Worm (Caenorhabditis elegans): ENCODE results near the gene C34D10.1.

Gene C34D10.1

ce11 chrX:8069293-8069692, 40.0 kb downstream of the C34D10.1 start, which contains the start of gene C18A11.1 (continued):
- TF ChIP-seq daf-16 (GFP tag; optimal IDR thresholded peaks at IDR 0.05): peak in 1 of 2 experiments; percentile 28
- peak; percentile 96 for TF ChIP-seq daf-16 (tag; optimal IDR thresholded peaks at IDR 0.05)
- no peak for TF ChIP-seq F10B5.3 (tag; optimal IDR thresholded peaks at IDR 0.05)
- no peak for TF ChIP-seq snpc-4 (tag; optimal IDR thresholded peaks at IDR 0.05)

ce11 chrX:8074527-8074926, 45.2 kb downstream of the C34D10.1 start:
- no peak for TF ChIP-seq lir-3 (tag; optimal IDR thresholded peaks at IDR 0.05)
- no peak for TF ChIP-seq ceh-82 (tag; optimal IDR thresholded peaks at IDR 0.05)
- no peak for TF ChIP-seq snpc-4 (tag; optimal IDR thresholded peaks at IDR 0.05)
- TF ChIP-seq zfp-2 (tag; optimal IDR thresholded peaks at IDR 0.05): no peak
- no peak for TF ChIP-seq nhr-102 (tag; optimal IDR thresholded peaks at IDR 0.05)
- TF ChIP-seq T26A8.4 (GFP tag; IDR thresholded peaks at IDR 0.05): no peak
- peak; percentile 65 for TF ChIP-seq hlh-11 (tag; optimal IDR thresholded peaks at IDR 0.05)
- no peak for TF ChIP-seq F10B5.3 (tag; optimal IDR thresholded peaks at IDR 0.05)
- no peak for TF ChIP-seq rbr-2 (tag; optimal IDR thresholded peaks at IDR 0.05)
- no peak for TF ChIP-seq nhr-11 (tag; optimal IDR thresholded peaks at IDR 0.05)
- no peak for TF ChIP-seq lin-15B (tag; optimal IDR thresholded peaks at IDR 0.05)
- TF ChIP-seq vab-7 (GFP tag; IDR thresholded peaks at IDR 0.05): no peak
- TF ChIP-seq Y105C5A.15 (GFP tag; IDR thresholded peaks at IDR 0.05): no peak
- TF ChIP-seq Y48G9A.11 (GFP tag; IDR thresholded peaks at IDR 0.05): no peak
- TF ChIP-seq dpl-1 (GFP tag; optimal IDR thresholded peaks at IDR 0.05): no peak
- TF ChIP-seq lim-7 (GFP tag; IDR thresholded peaks at IDR 0.05): no peak
- no peak for TF ChIP-seq sdz-12 (GFP tag; optimal IDR thresholded peaks at IDR 0.05)
- TF ChIP-seq F26F4.8 (GFP tag; conservative IDR thresholded peaks at IDR 0.05): no peak
- no peak for TF ChIP-seq ceh-44 (GFP tag; IDR thresholded peaks at IDR 0.05)
- TF ChIP-seq D1046.2 (GFP tag; IDR thresholded peaks at IDR 0.05): no peak
- no peak for TF ChIP-seq ctbp-1 (GFP tag; IDR thresholded peaks at IDR 0.05)
- no peak for TF ChIP-seq snpc-1.2 (GFP tag; IDR thresholded peaks at IDR 0.05)
- TF ChIP-seq set-16 (GFP tag; IDR thresholded peaks at IDR 0.05): no peak
- no peak for TF ChIP-seq nhr-77 (tag; optimal IDR thresholded peaks at IDR 0.05)
- no peak for TF ChIP-seq ceh-62 (tag; optimal IDR thresholded peaks at IDR 0.05)
- TF ChIP-seq ceh-20 (GFP tag; IDR thresholded peaks at IDR 0.05): peak; percentile 72; the same call in 1 of the 2 replicates
- no peak for TF ChIP-seq spr-1 (tag; optimal IDR thresholded peaks at IDR 0.05)
- TF ChIP-seq daf-12 (tag; optimal IDR thresholded peaks at IDR 0.05): no peak
- peak; percentile 65 for TF ChIP-seq dve-1 (tag; optimal IDR thresholded peaks at IDR 0.05; ENCODE audit: insufficient read depth)
- TF ChIP-seq hmg-1.1 (GFP tag; IDR thresholded peaks at IDR 0.05): no peak
- TF ChIP-seq unc-130 (GFP tag; optimal IDR thresholded peaks at IDR 0.05): no peak
- no peak for TF ChIP-seq lin-1 (GFP tag; IDR thresholded peaks at IDR 0.05)
- no peak for TF ChIP-seq unc-39 (tag; optimal IDR thresholded peaks at IDR 0.05)
- no peak for TF ChIP-seq saeg-2 (GFP tag; IDR thresholded peaks at IDR 0.05)
- TF ChIP-seq mxl-3 (GFP tag; optimal IDR thresholded peaks at IDR 0.05): no peak
- no peak for TF ChIP-seq ztf-7 (tag; optimal IDR thresholded peaks at IDR 0.05)
- no peak for TF ChIP-seq zip-11 (GFP tag; IDR thresholded peaks at IDR 0.05)
- no peak for TF ChIP-seq cey-2 (tag; optimal IDR thresholded peaks at IDR 0.05; ENCODE audit: borderline replicate concordance, insufficient read depth)
- TF ChIP-seq jun-1 (tag; optimal IDR thresholded peaks at IDR 0.05): no peak
- no peak for TF ChIP-seq nhr-237 (tag; optimal IDR thresholded peaks at IDR 0.05)
- TF ChIP-seq ceh-28 (tag; optimal IDR thresholded peaks at IDR 0.05): no peak
- peak; percentile 81 for TF ChIP-seq dmd-6 (GFP tag; IDR thresholded peaks at IDR 0.05)
- TF ChIP-seq madf-9 (GFP tag; conservative IDR thresholded peaks at IDR 0.05): no peak
- TF ChIP-seq gei-8 (GFP tag; optimal IDR thresholded peaks at IDR 0.05): no peak
- peak; percentile 98 for TF ChIP-seq php-3 (GFP tag; IDR thresholded peaks at IDR 0.05)
- TF ChIP-seq fos-1 (tag; optimal IDR thresholded peaks at IDR 0.05): no peak
- no peak for TF ChIP-seq aha-1 (tag)
- no peak for TF ChIP-seq lin-38 (GFP tag; IDR thresholded peaks at IDR 0.05)
- no peak for TF ChIP-seq aly-2 (tag; optimal IDR thresholded peaks at IDR 0.05)
- peak; percentile 2 for TF ChIP-seq pqm-1 (tag; optimal IDR thresholded peaks at IDR 0.05)
